Fruit fly (Drosophila melanogaster) whole organism, embryonic: ENCODE measurements around the gene CG2247.

Experiments
- Asciz ChIP-seq: fragments of 200-800 bp; sonication (Bioruptor generic); optimal IDR thresholded peaks from 2 replicates; lab custom pipeline; 2017; ENCODE audit warnings: missing biosample characterization, mild to moderate bottlenecking, missing genetic modification characterization, missing genetic modification reagents
- CG1024 ChIP-seq: fragments of 200-800 bp; sonication (Bioruptor generic); IDR thresholded peaks from 2 replicates; pipeline ENCODE4 v1.3.6; 2022; ENCODE audit warnings: missing biosample characterization, missing genetic modification characterization
- CG10565 ChIP-seq: fragments of 200-800 bp; sonication (Bioruptor generic); optimal IDR thresholded peaks from 3 replicates; lab custom pipeline; 2016; ENCODE audit warnings: missing biosample characterization, mild to moderate bottlenecking, missing genetic modification characterization
- CG11398 ChIP-seq: fragments of 200-800 bp; sonication (Bioruptor generic); optimal IDR thresholded peaks from 2 replicates; lab custom pipeline; 2016; ENCODE audit warnings: missing biosample characterization, missing genetic modification characterization
- CG12155 ChIP-seq: fragments of 200-800 bp; sonication (Bioruptor generic); optimal IDR thresholded peaks from 3 replicates; lab custom pipeline; 2016; ENCODE audit warnings: missing biosample characterization, missing genetic modification characterization
- CG1233 ChIP-seq: fragments of 200-800 bp; sonication (Bioruptor generic); optimal IDR thresholded peaks from 4 replicates; lab custom pipeline; 2018; ENCODE audit warnings: missing biosample characterization, mild to moderate bottlenecking, missing genetic modification characterization
- CG12659 ChIP-seq: fragments of 200-800 bp; sonication (Bioruptor generic); optimal IDR thresholded peaks from 3 replicates; lab custom pipeline; 2017; ENCODE audit warnings: mild to moderate bottlenecking, missing biosample characterization, missing genetic modification reagents, missing genetic modification characterization
- CG14710 ChIP-seq: fragments of 200-800 bp; sonication (Bioruptor generic); optimal IDR thresholded peaks from 3 replicates; lab custom pipeline; 2019; ENCODE audit warnings: missing biosample characterization, mild to moderate bottlenecking, missing genetic modification characterization, moderate library complexity
- CG16779 ChIP-seq: fragments of 200-800 bp; sonication (Bioruptor generic); IDR thresholded peaks from 2 replicates; pipeline ENCODE4 v1.3.6; 2022; ENCODE audit warnings: missing biosample characterization, missing genetic modification characterization
- CG16813 ChIP-seq: fragments of 200-800 bp; sonication (Bioruptor generic); IDR thresholded peaks from 3 replicates; pipeline ENCODE4 v1.3.6; 2022; ENCODE audit warnings: missing biosample characterization, missing genetic modification characterization; ENCODE audit not compliant: partially characterized antibody
- CG17328 ChIP-seq: fragments of 200-800 bp; sonication (Bioruptor generic); IDR thresholded peaks from 2 replicates; pipeline ENCODE4 v1.3.6; 2022; ENCODE audit warnings: missing biosample characterization, missing genetic modification characterization
- CG17385 ChIP-seq: fragments of 200-800 bp; sonication (Bioruptor generic); optimal IDR thresholded peaks from 3 replicates; lab custom pipeline; 2018; ENCODE audit warnings: missing biosample characterization, mild to moderate bottlenecking, missing genetic modification characterization
- CG2199 ChIP-seq: fragments of 200-800 bp; sonication (Bioruptor generic); IDR thresholded peaks from 3 replicates; pipeline ENCODE4 v1.3.6; 2022; ENCODE audit warnings: missing biosample characterization, missing genetic modification characterization
- CG30403 ChIP-seq: fragments of 200-800 bp; sonication (Bioruptor generic); optimal IDR thresholded peaks from 3 replicates; lab custom pipeline; 2016; ENCODE audit warnings: missing biosample characterization, missing genetic modification characterization
- CG3995 ChIP-seq: fragments of 200-800 bp; sonication (Bioruptor generic); optimal IDR thresholded peaks from 3 replicates; lab custom pipeline; 2016; ENCODE audit warnings: missing biosample characterization, missing genetic modification characterization
- CG4617 ChIP-seq: fragments of 200-800 bp; sonication (Bioruptor generic); optimal IDR thresholded peaks from 3 replicates; lab custom pipeline; 2016; ENCODE audit warnings: missing biosample characterization, missing genetic modification characterization, borderline replicate concordance
- CG7786 ChIP-seq: fragments of 200-800 bp; sonication (Bioruptor generic); optimal IDR thresholded peaks from 2 replicates; lab custom pipeline; 2016; ENCODE audit warnings: missing biosample characterization, missing genetic modification characterization
- CG7839 ChIP-seq: fragments of 200-800 bp; sonication (Bioruptor generic); optimal IDR thresholded peaks from 3 replicates; lab custom pipeline; 2018; ENCODE audit warnings: missing biosample characterization, mild to moderate bottlenecking, missing genetic modification characterization, moderate library complexity
- CG8388 ChIP-seq: fragments of 200-800 bp; sonication (Bioruptor generic); optimal IDR thresholded peaks from 2 replicates; lab custom pipeline; 2019; ENCODE audit warnings: missing biosample characterization, mild to moderate bottlenecking, missing genetic modification characterization, moderate library complexity
- CkIIα-i1 ChIP-seq: fragments of 200-800 bp; sonication (Bioruptor generic); IDR thresholded peaks from 2 replicates; pipeline ENCODE4 v1.3.6; 2022; ENCODE audit warnings: missing biosample characterization, missing genetic modification characterization
- Dll ChIP-seq: fragments of 200-800 bp; sonication (Bioruptor generic); IDR thresholded peaks from 4 replicates; pipeline ENCODE4 v1.3.6; 2022; ENCODE audit warnings: missing biosample characterization, missing genetic modification characterization; ENCODE audit not compliant: partially characterized antibody
- Doc2 ChIP-seq: fragments of 200-800 bp; sonication (Bioruptor generic); IDR thresholded peaks from 2 replicates; pipeline ENCODE4 v1.3.6; 2022; ENCODE audit warnings: missing biosample characterization, missing genetic modification characterization
- Dref ChIP-seq: fragments of 200-800 bp; sonication (Bioruptor generic); IDR thresholded peaks from 2 replicates; pipeline ENCODE4 v1.3.6; 2022; ENCODE audit warnings: missing biosample characterization, missing genetic modification characterization
- GATAe ChIP-seq: fragments of 200-800 bp; sonication (Bioruptor generic); conservative IDR thresholded peaks from 2 replicates; pipeline ENCODE4 v1.3.6; 2022; ENCODE audit warnings: missing biosample characterization, missing genetic modification characterization
- Med ChIP-seq: fragments of 200-800 bp; sonication (Bioruptor generic); peaks from one replicate; lab custom pipeline; 2016; ENCODE audit warnings: missing biosample characterization, missing genetic modification characterization, mild to moderate bottlenecking, inconsistent platforms, moderate library complexity
- Mrtf ChIP-seq: fragments of 200-800 bp; sonication (Bioruptor generic); IDR thresholded peaks from 3 replicates; pipeline ENCODE4 v1.3.6; 2022; ENCODE audit warnings: missing biosample characterization, missing genetic modification characterization
- Oaz ChIP-seq: fragments of 200-800 bp; sonication (Bioruptor generic); IDR thresholded peaks from 2 replicates; pipeline ENCODE4 v1.3.6; 2022; ENCODE audit warnings: missing biosample characterization, missing genetic modification characterization
- Scr ChIP-seq: fragments of 200-800 bp; sonication (Bioruptor generic); IDR thresholded peaks from 2 replicates; pipeline ENCODE4 v1.3.6; 2022; ENCODE audit warnings: missing biosample characterization, missing genetic modification characterization; ENCODE audit not compliant: partially characterized antibody
- Trl ChIP-seq, 3 experiments: fragments of >200 bp in 2 of 3; fragments of 200-800 bp in 1 of 3; sonication (Bioruptor generic) in 1 of 3; optimal IDR thresholded peaks; 2 replicates in 1 of 3; 3 replicates in 2 of 3; lab custom pipeline; 2016 to 2017; ENCODE audit warnings: missing biosample characterization in 1 of 3, missing genetic modification characterization in 1 of 3
- az2 ChIP-seq: fragments of 200-800 bp; sonication (Bioruptor generic); optimal IDR thresholded peaks from 3 replicates; lab custom pipeline; 2016; ENCODE audit warnings: missing biosample characterization, missing genetic modification characterization
- corto ChIP-seq: fragments of 200-800 bp; sonication (Bioruptor generic); optimal IDR thresholded peaks from 2 replicates; lab custom pipeline; 2016; ENCODE audit warnings: missing biosample characterization, mild to moderate bottlenecking, missing genetic modification characterization, moderate library complexity
- disco-r ChIP-seq: fragments of 200-800 bp; sonication (Bioruptor generic); optimal IDR thresholded peaks from 2 replicates; lab custom pipeline; 2016; ENCODE audit warnings: missing biosample characterization, missing genetic modification characterization
- en ChIP-seq: fragments of 200-800 bp; sonication (Bioruptor generic); optimal IDR thresholded peaks from 2 replicates; lab custom pipeline; 2016; ENCODE audit warnings: missing biosample characterization, missing genetic modification characterization
- gce ChIP-seq: fragments of 200-800 bp; sonication (Bioruptor generic); IDR thresholded peaks from 3 replicates; pipeline ENCODE4 v1.3.6; 2022; ENCODE audit warnings: missing biosample characterization, missing genetic modification characterization
- gcm ChIP-seq: fragments of 200-800 bp; sonication (Bioruptor generic); optimal IDR thresholded peaks from 2 replicates; lab custom pipeline; 2019; ENCODE audit warnings: missing biosample characterization, mild to moderate bottlenecking, missing genetic modification characterization, moderate library complexity
- grn ChIP-seq: fragments of 200-800 bp; sonication (Bioruptor generic); optimal IDR thresholded peaks from 3 replicates; lab custom pipeline; 2017; ENCODE audit warnings: missing biosample characterization, missing genetic modification characterization
- gsb-n ChIP-seq: fragments of 200-800 bp; sonication (Bioruptor generic); optimal IDR thresholded peaks from 3 replicates; lab custom pipeline; 2018; ENCODE audit warnings: missing biosample characterization, mild to moderate bottlenecking, missing genetic modification characterization
- hbn ChIP-seq: fragments of 200-800 bp; sonication (Bioruptor generic); IDR thresholded peaks from 2 replicates; pipeline ENCODE4 v1.3.6; 2022; ENCODE audit warnings: missing biosample characterization, missing genetic modification characterization; ENCODE audit not compliant: partially characterized antibody
- mam ChIP-seq: fragments of 200-800 bp; sonication (Bioruptor generic); optimal IDR thresholded peaks from 3 replicates; lab custom pipeline; 2016; ENCODE audit warnings: missing biosample characterization, missing genetic modification characterization
- mirr ChIP-seq: fragments of 200-800 bp; sonication (Bioruptor generic); optimal IDR thresholded peaks from 3 replicates; lab custom pipeline; 2018; ENCODE audit warnings: missing biosample characterization, mild to moderate bottlenecking, missing genetic modification characterization
- nmo ChIP-seq: fragments of 200-800 bp; sonication (Bioruptor generic); optimal IDR thresholded peaks from 2 replicates; lab custom pipeline; 2018; ENCODE audit warnings: missing biosample characterization, mild to moderate bottlenecking, missing genetic modification characterization, moderate library complexity
- org-1 ChIP-seq: fragments of 200-800 bp; sonication (Bioruptor generic); optimal IDR thresholded peaks from 2 replicates; lab custom pipeline; 2017; ENCODE audit warnings: missing biosample characterization, missing genetic modification characterization
- pb ChIP-seq: fragments of 200-800 bp; sonication (Bioruptor generic); optimal IDR thresholded peaks from 3 replicates; lab custom pipeline; 2016; ENCODE audit warnings: missing biosample characterization, missing genetic modification characterization
- repo ChIP-seq: fragments of 200-800 bp; sonication (Bioruptor generic); optimal IDR thresholded peaks from 2 replicates; lab custom pipeline; 2016; ENCODE audit warnings: missing biosample characterization, missing genetic modification characterization
- sens ChIP-seq: fragments of 200-800 bp; sonication (Bioruptor generic); peaks from one replicate; lab custom pipeline; 2016; ENCODE audit warnings: missing biosample characterization, missing genetic modification characterization
- sim ChIP-seq: fragments of 200-800 bp; sonication (Bioruptor generic); IDR thresholded peaks from 2 replicates; pipeline ENCODE4 v1.3.6; 2022; ENCODE audit warnings: missing biosample characterization, missing genetic modification characterization
- sna ChIP-seq: fragments of 200-800 bp; sonication (Bioruptor generic); IDR thresholded peaks from 2 replicates; pipeline ENCODE4 v1.3.6; 2022; ENCODE audit warnings: missing biosample characterization, missing genetic modification characterization; ENCODE audit not compliant: partially characterized antibody
- ssp ChIP-seq: fragments of 200-800 bp; sonication (Bioruptor generic); IDR thresholded peaks from 2 replicates; pipeline ENCODE4 v1.3.6; 2022; ENCODE audit warnings: missing biosample characterization, missing genetic modification characterization
- tup ChIP-seq: fragments of 200-800 bp; sonication (Bioruptor generic); optimal IDR thresholded peaks from 2 replicates; lab custom pipeline; 2016; ENCODE audit warnings: missing biosample characterization, mild to moderate bottlenecking, missing genetic modification characterization, moderate library complexity

CG2247 gene

DNA sequence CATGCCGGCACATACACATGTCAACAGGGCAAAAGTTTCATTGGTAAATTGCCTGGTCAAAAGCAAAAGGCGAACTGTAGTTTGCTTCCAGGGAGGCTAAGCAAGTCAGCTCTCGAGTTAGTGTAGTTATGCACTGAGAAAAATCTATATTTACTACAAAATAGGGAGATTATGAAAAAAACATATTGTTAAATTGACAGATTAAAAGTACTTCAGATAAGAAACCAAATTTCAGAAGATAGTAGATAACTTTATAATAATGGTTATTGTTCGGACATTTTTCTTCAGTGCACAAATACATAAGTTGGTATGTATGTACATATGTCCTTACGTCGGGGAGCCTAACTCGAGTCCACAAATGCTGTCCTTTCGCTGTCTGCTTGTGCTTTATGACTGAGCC, 45.7 kb upstream of the CG2247 start (continued):
- TF ChIP-seq CG12155 (peak; percentile 36), Asciz (GFP tag; lab: Kevin White, UChicago) (peak; percentile 29), Trl (optimal IDR thresholded peaks at IDR 0.05; lab: Kevin White, UChicago) (no peak), Trl (GFP tag; optimal IDR thresholded peaks at IDR 0.05; lab: Kevin White, UChicago) (peak; percentile 21), corto (GFP tag; lab: Kevin White, UChicago) (no peak), CG12659 (peak; percentile 40), en (GFP tag; lab: Kevin White, UChicago) (no peak), Dll (no peak), CkIIα-i1 (GFP tag; lab: Robert Waterston, UW) (no peak), hbn (no peak), gsb-n (peak; percentile 32), CG17385 (GFP tag; lab: Kevin White, UChicago) (peak; percentile 49), CG16813 (GFP tag; lab: Robert Waterston, UW) (no peak), CG7839 (peak; percentile 73), CG17328 (GFP tag; lab: Robert Waterston, UW) (peak; percentile 55), az2 (GFP tag; lab: Kevin White, UChicago) (peak; percentile 40), GATAe (GFP tag; lab: Robert Waterston, UW) (no peak), gcm (GFP tag; lab: Kevin White, UChicago) (peak; percentile 27), Mrtf (GFP tag; lab: Robert Waterston, UW) (peak; percentile 45; the same call in 1 of the 3 replicates), sim (GFP tag; lab: Robert Waterston, UW) (no peak), CG2199 (GFP tag; lab: Robert Waterston, UW) (no peak), CG7786 (GFP tag; lab: Kevin White, UChicago) (no peak), CG11398 (GFP tag; lab: Kevin White, UChicago) (no peak), Doc2 (GFP tag; lab: Robert Waterston, UW) (no peak), nmo (GFP tag; lab: Kevin White, UChicago) (peak; percentile 56), Scr (GFP tag; lab: Robert Waterston, UW) (no peak), CG1233 (GFP tag; lab: Kevin White, UChicago) (peak; percentile 42), repo (GFP tag; lab: Kevin White, UChicago) (no peak), grn (no peak), mirr (GFP tag; lab: Kevin White, UChicago) (peak; percentile 2), org-1 (GFP tag; lab: Kevin White, UChicago) (peak; percentile 35), CG3995 (GFP tag; lab: Kevin White, UChicago) (no peak), gce (no peak), CG4617 (GFP tag; lab: Kevin White, UChicago) (no peak), Med (GFP tag; lab: Kevin White, UChicago) (peak; percentile 81), CG16779 (GFP tag; lab: Robert Waterston, UW) (no peak), CG10565 (GFP tag; lab: Kevin White, UChicago) (no peak), CG1024 (GFP tag; lab: Robert Waterston, UW) (no peak), tup (GFP tag; lab: Kevin White, UChicago) (peak; percentile 8), Oaz (no peak), CG8388 (GFP tag; lab: Kevin White, UChicago) (peak; percentile 44), mam (GFP tag; lab: Kevin White, UChicago) (peak; percentile 22), sna (GFP tag; lab: Robert Waterston, UW) (no peak), CG14710 (tag; lab: Kevin White, UChicago) (peak; percentile 43), disco-r (GFP tag; lab: Kevin White, UChicago) (peak; percentile 36), CG30403 (GFP tag; lab: Kevin White, UChicago) (peak; percentile 59), sens (GFP tag; lab: Kevin White, UChicago) (peak; percentile 92), ssp (GFP tag; lab: Robert Waterston, UW) (no peak), Dref (GFP tag; lab: Robert Waterston, UW) (no peak), pb (GFP tag; lab: Kevin White, UChicago) (no peak)
